Worm (Caenorhabditis elegans) whole organism, L2 larva: Measurements from ENCODE around the gene nhr-192.

Experiments used
- C34F6.9 ChIP-seq: fragments of 150-350 bp; optimal IDR thresholded peaks from 2 replicates; lab custom pipeline; 2014; ENCODE audit warnings: missing biosample characterization, missing genetic modification characterization
- F13H6.1 ChIP-seq: sonication (generic microtip); optimal IDR thresholded peaks from 2 replicates; lab custom pipeline; 2016; ENCODE audit warnings: missing genetic modification characterization, missing compliant biosample characterization
- R02D3.7 ChIP-seq: fragments of 150-350 bp; optimal IDR thresholded peaks from 2 replicates; lab custom pipeline; 2014; ENCODE audit warnings: missing biosample characterization, missing genetic modification characterization
- ZK546.5 ChIP-seq: sonication (generic microtip); optimal IDR thresholded peaks from 2 replicates; lab custom pipeline; 2017; ENCODE audit warnings: missing biosample characterization, missing genetic modification characterization
- alr-1 ChIP-seq: fragments of 150-350 bp; optimal IDR thresholded peaks from 2 replicates; lab custom pipeline; 2014; ENCODE audit warnings: missing biosample characterization, missing genetic modification characterization
- aly-2 ChIP-seq: fragments of 150-350 bp; optimal IDR thresholded peaks from 2 replicates; lab custom pipeline; 2014; ENCODE audit warnings: missing biosample characterization, missing genetic modification characterization
- ama-1 ChIP-seq: fragments of 150-350 bp; optimal IDR thresholded peaks from 2 replicates; lab custom pipeline; 2018; ENCODE audit warnings: inconsistent platforms
- ceh-82 ChIP-seq: fragments of 150-350 bp; optimal IDR thresholded peaks from 2 replicates; lab custom pipeline; 2014; ENCODE audit warnings: missing biosample characterization, missing genetic modification characterization
- crh-2 ChIP-seq: sonication (generic microtip); optimal IDR thresholded peaks from 2 replicates; lab custom pipeline; 2017; ENCODE audit warnings: missing biosample characterization, missing genetic modification characterization
- dmd-4 ChIP-seq: sonication (generic microtip); optimal IDR thresholded peaks from 2 replicates; lab custom pipeline; 2017; ENCODE audit warnings: missing biosample characterization, missing genetic modification characterization
- fos-1 ChIP-seq: fragments of 150-350 bp; optimal IDR thresholded peaks from 2 replicates; lab custom pipeline; 2014; ENCODE audit warnings: missing biosample characterization, missing genetic modification characterization
- gmeb-1 ChIP-seq: fragments of 150-350 bp; optimal IDR thresholded peaks from 2 replicates; lab custom pipeline; 2014; ENCODE audit warnings: missing biosample characterization, missing genetic modification characterization
- lin-11 ChIP-seq: fragments of 150-350 bp; sonication (generic microtip); optimal IDR thresholded peaks from 2 replicates; lab custom pipeline; 2014; ENCODE audit warnings: missing biosample characterization, missing genetic modification characterization, inconsistent platforms, mixed read lengths
- lsy-2 ChIP-seq, 2 experiments: fragments of 150-350 bp in 1 of 2; sonication (generic microtip) in 1 of 2; optimal IDR thresholded peaks; 2 replicates each; lab custom pipeline; 2014 to 2017; ENCODE audit warnings: missing biosample characterization in 2 of 2, missing genetic modification characterization in 2 of 2
- mab-5 ChIP-seq: fragments of 150-350 bp; optimal IDR thresholded peaks from 2 replicates; lab custom pipeline; 2014; ENCODE audit warnings: missing biosample characterization, missing genetic modification characterization
- mbf-1 ChIP-seq: sonication (generic microtip); optimal IDR thresholded peaks from 2 replicates; lab custom pipeline; 2017; ENCODE audit warnings: missing biosample characterization, missing genetic modification characterization
- nhr-11 ChIP-seq: fragments of 150-350 bp; optimal IDR thresholded peaks from 2 replicates; lab custom pipeline; 2014; ENCODE audit warnings: missing biosample characterization, missing genetic modification characterization
- nhr-12 ChIP-seq: fragments of 150-350 bp; optimal IDR thresholded peaks from 2 replicates; lab custom pipeline; 2014; ENCODE audit warnings: missing biosample characterization, missing genetic modification characterization
- nhr-129 ChIP-seq: fragments of 150-350 bp; optimal IDR thresholded peaks from 2 replicates; lab custom pipeline; 2014; ENCODE audit warnings: missing biosample characterization, missing genetic modification characterization
- nhr-23 ChIP-seq: fragments of 150-350 bp; optimal IDR thresholded peaks from 2 replicates; lab custom pipeline; 2014; ENCODE audit warnings: missing biosample characterization, missing genetic modification reagents, missing genetic modification characterization
- nhr-237 ChIP-seq: fragments of 150-350 bp; optimal IDR thresholded peaks from 2 replicates; lab custom pipeline; 2014; ENCODE audit warnings: missing biosample characterization, missing genetic modification characterization
- nhr-25 ChIP-seq: fragments of 150-350 bp; sonication (generic microtip); optimal IDR thresholded peaks from 3 replicates; lab custom pipeline; 2014; ENCODE audit warnings: missing biosample characterization, missing genetic modification characterization
- nhr-6 ChIP-seq: fragments of 150-350 bp; optimal IDR thresholded peaks from 2 replicates; lab custom pipeline; 2014; ENCODE audit warnings: missing biosample characterization, missing genetic modification characterization
- nhr-77 ChIP-seq: fragments of 150-350 bp; optimal IDR thresholded peaks from 2 replicates; lab custom pipeline; 2014; ENCODE audit warnings: missing biosample characterization, missing genetic modification characterization
- peb-1 ChIP-seq: fragments of 150-350 bp; optimal IDR thresholded peaks from 2 replicates; lab custom pipeline; 2014; ENCODE audit warnings: missing biosample characterization, missing genetic modification characterization
- sma-3 ChIP-seq: sonication (generic microtip); optimal IDR thresholded peaks from 2 replicates; lab custom pipeline; 2016; ENCODE audit warnings: missing genetic modification reagents, missing genetic modification characterization, missing compliant biosample characterization
- sma-9 ChIP-seq, 2 experiments: fragments of 150-350 bp in 1 of 2; sonication (generic microtip) in 1 of 2; optimal IDR thresholded peaks; 2 replicates each; lab custom pipeline; 2014 to 2016; ENCODE audit warnings: missing genetic modification characterization in 2 of 2, mild to moderate bottlenecking in 1 of 2, missing biosample characterization in 1 of 2, missing compliant biosample characterization in 1 of 2, missing genetic modification reagents in 1 of 2, moderate library complexity in 1 of 2
- snpc-4 ChIP-seq: fragments of 150-350 bp; optimal IDR thresholded peaks from 2 replicates; lab custom pipeline; 2014; ENCODE audit warnings: missing biosample characterization, missing genetic modification characterization
- unc-39 ChIP-seq: fragments of 150-350 bp; optimal IDR thresholded peaks from 2 replicates; lab custom pipeline; 2014; ENCODE audit warnings: missing biosample characterization, missing genetic modification characterization
- unc-55 ChIP-seq: fragments of 150-350 bp; sonication (generic microtip); optimal IDR thresholded peaks from 3 replicates; lab custom pipeline; 2014; ENCODE audit warnings: missing biosample characterization, missing genetic modification reagents, missing genetic modification characterization
- ztf-1 ChIP-seq: fragments of 200-800 bp; sonication (Bioruptor generic); conservative IDR thresholded peaks from 2 replicates; pipeline ENCODE4 v1.3.6; 2022; ENCODE audit warnings: missing genetic modification characterization, missing compliant biosample characterization
- ztf-11 ChIP-seq: sonication (generic microtip); optimal IDR thresholded peaks from 2 replicates; lab custom pipeline; 2017; ENCODE audit warnings: missing biosample characterization, missing genetic modification characterization
- ztf-4 ChIP-seq: fragments of 150-350 bp; optimal IDR thresholded peaks from 2 replicates; lab custom pipeline; 2014; ENCODE audit warnings: missing biosample characterization, missing genetic modification characterization

Gene nhr-192

ce11 chrV:10105412-10105811, 35.0 kb upstream of the nhr-192 start, which contains the start of gene C08B6.2:
TSS of gene C08B6.2 (plus strand) at chrV:10105712.
- TF ChIP-seq sma-3 (GFP tag; lab: Kevin White, UChicago) = no peak
- no peak for TF ChIP-seq aly-2
- TF ChIP-seq nhr-12 = no peak
- TF ChIP-seq mab-5 = no peak
- no peak for TF ChIP-seq sma-9 (GFP tag; optimal IDR thresholded peaks at IDR 0.05; lab: Kevin White, UChicago)
- TF ChIP-seq sma-9 (tag; optimal IDR thresholded peaks at IDR 0.05; lab: Kevin White, UChicago) = no peak

ce11 chrV:10104785-10105310, 34.4 kb upstream of the nhr-192 start, which contains the start of gene ugt-17:
TSS of gene ugt-17 (minus strand) at chrV:10104964.
- TF ChIP-seq crh-2 (tag; lab: Kevin White, UChicago) (peak; percentile 10), sma-9 (GFP tag; optimal IDR thresholded peaks at IDR 0.05; lab: Kevin White, UChicago) (peak; percentile 54), sma-9 (tag; optimal IDR thresholded peaks at IDR 0.05; lab: Kevin White, UChicago) (no peak), lin-11 (tag; lab: Kevin White, UChicago) (no peak), fos-1 (tag; lab: Kevin White, UChicago) (peak; percentile 67), nhr-11 (no peak), unc-39 (tag; lab: Kevin White, UChicago) (no peak), nhr-237 (no peak)
- TF ChIP-seq, all 48 proteins: peak for 3

ce11 chrV:10103811-10104210, 33.4 kb upstream of the nhr-192 start:
- TF ChIP-seq nhr-129 (peak; percentile 62), sma-9 (GFP tag; optimal IDR thresholded peaks at IDR 0.05; lab: Kevin White, UChicago) (no peak), sma-9 (tag; optimal IDR thresholded peaks at IDR 0.05; lab: Kevin White, UChicago) (no peak), ztf-11 (tag; lab: Kevin White, UChicago) (no peak), fos-1 (tag; lab: Kevin White, UChicago) (peak; percentile 16)

DNA sequence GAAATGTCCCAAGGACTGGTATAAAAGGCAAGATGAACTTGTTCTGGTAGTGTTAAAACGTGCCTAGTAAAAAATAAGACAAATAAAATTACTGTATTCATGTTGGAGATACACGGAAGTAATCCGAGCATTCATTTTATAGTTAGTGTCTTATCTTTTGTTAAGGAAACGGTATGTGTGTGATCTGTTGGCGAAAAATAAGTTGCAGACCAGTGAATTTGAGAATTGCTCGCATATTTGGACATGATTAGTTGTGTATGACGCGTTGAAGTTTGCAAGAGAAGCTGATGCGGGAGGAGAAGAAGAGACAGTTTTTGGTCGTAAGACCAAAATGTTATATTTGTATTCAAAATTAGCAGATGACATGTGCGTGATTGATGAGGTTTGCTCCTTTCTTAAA, 31.5 kb upstream of the nhr-192 start, which contains the start of gene C08B6.14:
TSS of gene C08B6.14 (minus strand) at position 101 of the 400 bp plus-strand sequence.
- TF ChIP-seq ztf-4 (tag; lab: Kevin White, UChicago) = no peak
- no peak for TF ChIP-seq ztf-11 (tag; lab: Kevin White, UChicago)
- no peak for TF ChIP-seq snpc-4
- TF ChIP-seq mbf-1 (tag; lab: Kevin White, UChicago) = no peak
- no peak for TF ChIP-seq R02D3.7 (tag; lab: Kevin White, UChicago)
- TF ChIP-seq mab-5 = no peak
- no peak for TF ChIP-seq nhr-129
- TF ChIP-seq crh-2 (tag; lab: Kevin White, UChicago) = no peak
- TF ChIP-seq ztf-1 (GFP tag; lab: Robert Waterston, UW) = no peak
- TF ChIP-seq sma-3 (GFP tag; lab: Kevin White, UChicago) = no peak
- TF ChIP-seq F13H6.1 (tag; lab: Kevin White, UChicago) = no peak
- TF ChIP-seq unc-55 = no peak

DNA sequence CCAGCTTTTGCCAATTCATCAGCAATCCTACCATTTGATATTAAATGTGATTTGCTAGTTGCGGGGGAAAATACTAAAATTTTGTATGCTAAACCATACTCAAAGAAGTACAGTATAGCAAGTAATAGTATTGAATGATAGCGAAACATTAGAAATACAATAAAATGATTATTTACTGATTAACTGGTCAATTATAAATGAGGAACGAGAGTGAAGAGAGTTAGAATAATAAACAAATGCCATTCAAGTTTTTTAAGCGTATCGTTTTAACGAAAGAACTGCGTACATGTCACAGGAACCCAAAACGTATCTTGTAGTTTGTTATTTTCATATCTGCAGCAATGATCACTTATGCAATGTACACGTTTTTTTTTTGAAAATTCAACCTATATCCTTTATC, 28.0 kb upstream of the nhr-192 start, which contains the start of gene ugt-47:
TSS of gene ugt-47 (minus strand) at position 169 of the 400 bp plus-strand sequence.
- TF ChIP-seq peb-1 (tag; lab: Kevin White, UChicago) = no peak
- no peak for TF ChIP-seq nhr-11
- TF ChIP-seq dmd-4 (tag; lab: Kevin White, UChicago) = no peak
- no peak for TF ChIP-seq mbf-1 (tag; lab: Kevin White, UChicago)
- TF ChIP-seq nhr-6 = no peak
- TF ChIP-seq nhr-23 = no peak
- TF ChIP-seq ztf-1 (GFP tag; lab: Robert Waterston, UW) = no peak
- TF ChIP-seq ama-1 (lab: Kevin White, UChicago) = no peak
- TF ChIP-seq lsy-2 (tag; optimal IDR thresholded peaks at IDR 0.05; lab: Kevin White, UChicago) = no peak
- no peak for TF ChIP-seq aly-2
- TF ChIP-seq nhr-25 (tag; lab: Kevin White, UChicago) = no peak

DNA sequence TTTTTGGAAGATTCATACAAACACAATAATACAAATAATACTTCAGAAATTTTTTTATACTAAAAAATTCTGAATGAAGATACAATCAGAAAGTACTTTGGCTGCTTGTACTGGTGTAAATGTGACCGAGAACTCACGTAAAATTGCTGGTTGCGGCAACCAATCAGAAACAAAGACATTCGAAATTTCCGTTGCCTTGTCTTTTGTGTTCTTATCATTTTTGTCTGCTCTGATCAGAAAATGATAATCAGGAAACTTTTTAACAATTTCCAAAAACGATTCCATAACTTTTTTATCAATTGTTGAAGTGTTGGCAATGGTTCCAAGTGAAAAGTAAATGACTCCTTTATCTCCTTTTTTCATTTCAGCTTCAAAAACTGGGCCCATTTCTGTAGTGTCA, 26.5 kb upstream of the nhr-192 start:
- TF ChIP-seq crh-2 (tag; lab: Kevin White, UChicago) = peak; percentile 32
- TF ChIP-seq fos-1 (tag; lab: Kevin White, UChicago) = peak; percentile 83
- TF ChIP-seq C34F6.9 = no peak
- TF ChIP-seq alr-1 = no peak
- TF ChIP-seq nhr-77 = no peak
- no peak for TF ChIP-seq ceh-82
- TF ChIP-seq ZK546.5 = no peak
- TF ChIP-seq ztf-1 (GFP tag; lab: Robert Waterston, UW) = no peak
- no peak for TF ChIP-seq nhr-6
- TF ChIP-seq gmeb-1 (tag; lab: Kevin White, UChicago) = peak; percentile 33
- TF ChIP-seq nhr-129 = no peak
- no peak for TF ChIP-seq unc-55
- TF ChIP-seq mbf-1 (tag; lab: Kevin White, UChicago) = no peak
